Fruit fly (Drosophila melanogaster) S2 (cell line): ENCODE measurements around the gene CG8539.

ENCODE experiments used
- CG8478 ChIP-seq: fragments of >200 bp; optimal IDR thresholded peaks from 2 replicates; lab custom pipeline; 2018
- CTCF ChIP-seq, 2 experiments: fragments of >200 bp; optimal IDR thresholded peaks; 2 replicates each; lab custom pipeline; 2018

DNA sequence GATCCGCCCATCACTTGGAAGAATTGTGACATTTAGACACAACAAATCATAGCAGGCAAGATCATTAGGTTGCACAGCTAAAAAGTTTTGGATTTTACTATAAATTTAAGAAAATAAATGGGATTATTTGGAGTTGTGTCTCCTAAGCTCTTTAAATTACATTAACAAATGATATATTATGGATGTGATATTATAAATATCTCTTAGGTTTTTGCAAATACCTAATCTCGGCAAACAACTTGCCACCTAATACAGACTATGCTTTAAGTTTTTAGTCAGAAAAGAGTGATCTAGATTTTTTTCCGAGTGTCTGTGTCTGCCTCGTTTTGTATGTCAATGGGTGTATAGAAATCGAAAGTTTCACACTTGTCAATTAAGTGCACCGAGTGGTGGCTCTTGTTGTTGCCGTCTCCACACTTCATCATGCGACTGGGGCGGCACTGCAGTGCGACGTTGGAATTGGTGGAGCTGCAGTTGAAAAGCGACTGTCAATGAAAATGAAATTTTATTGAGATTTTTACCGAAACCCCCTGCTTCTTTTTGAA, 46.1 kb upstream of the CG8539 start:
- TF ChIP-seq CG8478 (lab: Kevin White, UChicago), result no peak
- no peak for TF ChIP-seq CTCF (optimal IDR thresholded peaks at IDR 0.05; lab: Kevin White, UChicago)
